Worm (Caenorhabditis elegans): ENCODE data around the gene nspe-4.

DNA sequence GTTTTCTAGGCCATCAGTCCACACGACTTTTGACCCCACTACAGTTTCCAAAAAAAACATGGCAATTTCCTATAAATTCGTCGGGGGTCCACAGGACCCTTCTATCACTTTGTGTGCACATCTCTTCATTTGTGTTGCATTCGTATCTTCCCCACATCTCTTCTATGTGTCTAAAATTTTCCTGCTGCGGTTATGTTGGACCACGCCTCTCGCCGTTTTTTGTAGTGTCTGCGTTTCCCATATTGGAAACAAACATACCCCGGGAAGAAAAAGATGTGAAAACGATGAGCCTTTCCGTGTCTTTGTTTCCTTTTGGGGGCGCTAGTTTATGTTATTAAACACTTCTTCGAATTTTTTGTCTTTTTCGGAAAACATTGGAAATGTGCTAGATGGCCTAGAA, 49.6 kb downstream of the nspe-4 start:
- TF ChIP-seq nhr-77 (tag; optimal IDR thresholded peaks at IDR 0.05) (no peak), lin-13 (GFP tag; optimal IDR thresholded peaks at IDR 0.05) (no peak), xbp-1 (tag; optimal IDR thresholded peaks at IDR 0.05) (no peak), ztf-4 (tag; optimal IDR thresholded peaks at IDR 0.05) (no peak), elt-2 (tag; optimal IDR thresholded peaks at IDR 0.05) (no peak), ets-5 (GFP tag; IDR thresholded peaks at IDR 0.05) (no peak), C04F5.9 (tag; optimal IDR thresholded peaks at IDR 0.05) (no peak), ceh-82 (tag; optimal IDR thresholded peaks at IDR 0.05) (no peak)

All from whole organism, L1 larva.